Worm (Caenorhabditis elegans) whole organism, late embryonic: ENCODE data around the gene nft-1.

Experiments used
- ets-4 ChIP-seq: sonication (generic microtip); optimal IDR thresholded peaks from 2 replicates; lab custom pipeline; 2016; ENCODE audit warnings: missing genetic modification characterization, missing compliant biosample characterization
- tbx-2 ChIP-seq: sonication (generic microtip); optimal IDR thresholded peaks from 2 replicates; lab custom pipeline; 2016; ENCODE audit warnings: missing genetic modification characterization, missing compliant biosample characterization

- TF ChIP-seq tbx-2 (tag; lab: Kevin White, UChicago) (peak; percentile 34), ets-4 (tag; lab: Kevin White, UChicago) (no peak)
Measured at ce11 chrIII:11942664-11943063, 19.0 kb downstream of the nft-1 start.
